Worm (Caenorhabditis elegans) whole organism, L4 larva: ENCODE measurements around the gene ZK470.2.

Experiments
- D1046.2 ChIP-seq: fragments of 200-800 bp; sonication (Bioruptor generic); IDR thresholded peaks from 2 replicates; pipeline ENCODE4 v1.3.6; 2022; ENCODE audit warnings: missing genetic modification characterization, missing compliant biosample characterization
- F26F4.8 ChIP-seq: fragments of 200-800 bp; sonication (Bioruptor generic); conservative IDR thresholded peaks from 2 replicates; pipeline ENCODE4 v1.3.6; 2022; ENCODE audit warnings: missing genetic modification characterization, missing compliant biosample characterization
- F44E2.7 ChIP-seq: fragments of 200-800 bp; sonication (Bioruptor generic); IDR thresholded peaks from 2 replicates; pipeline ENCODE4 v2.1.2; 2022; ENCODE audit warnings: missing genetic modification characterization, missing compliant biosample characterization
- F49E8.2 ChIP-seq: sonication (generic microtip); optimal IDR thresholded peaks from 2 replicates; lab custom pipeline; 2016; ENCODE audit warnings: missing compliant biosample characterization, mild to moderate bottlenecking, missing genetic modification characterization, borderline replicate concordance
- R02D3.7 ChIP-seq: fragments of 150-350 bp; sonication (generic microtip); optimal IDR thresholded peaks from 3 replicates; lab custom pipeline; 2014; ENCODE audit warnings: missing biosample characterization, missing genetic modification characterization
- T20F7.1 ChIP-seq: fragments of 200-800 bp; sonication (Bioruptor generic); optimal IDR thresholded peaks from 2 replicates; lab custom pipeline; 2018; ENCODE audit warnings: mild to moderate bottlenecking, missing genetic modification characterization, missing compliant biosample characterization
- T26A8.4 ChIP-seq: fragments of 200-800 bp; sonication (Bioruptor generic); IDR thresholded peaks from 2 replicates; pipeline ENCODE4 v1.3.6; 2022; ENCODE audit warnings: missing genetic modification characterization, missing compliant biosample characterization
- Y5F2A.4 ChIP-seq: fragments of 200-800 bp; sonication (Bioruptor generic); optimal IDR thresholded peaks from 2 replicates; lab custom pipeline; 2018; ENCODE audit warnings: mild to moderate bottlenecking, missing genetic modification characterization, missing compliant biosample characterization
- Y75B8A.6 ChIP-seq: fragments of 200-800 bp; sonication (Bioruptor generic); IDR thresholded peaks from 2 replicates; pipeline ENCODE4 v1.3.6; 2022; ENCODE audit warnings: missing genetic modification reagents, missing genetic modification characterization, missing compliant biosample characterization
- ZK546.5 ChIP-seq, 2 experiments: sonication (generic microtip); optimal IDR thresholded peaks; 2 replicates each; lab custom pipeline; 2017; ENCODE audit warnings: missing biosample characterization in 2 of 2, missing genetic modification characterization in 2 of 2
- ama-1 ChIP-seq: fragments of 150-350 bp; optimal IDR thresholded peaks from 2 replicates; lab custom pipeline; 2014; ENCODE audit warnings: inconsistent platforms, mixed read lengths
- arid-1 ChIP-seq: fragments of 200-800 bp; sonication (Bioruptor generic); conservative IDR thresholded peaks from 2 replicates; pipeline ENCODE4 v1.3.6; 2022; ENCODE audit warnings: missing genetic modification reagents, missing genetic modification characterization, missing compliant biosample characterization
- ceh-32 ChIP-seq: sonication (generic microtip); optimal IDR thresholded peaks from 2 replicates; lab custom pipeline; 2016; ENCODE audit warnings: mild to moderate bottlenecking, missing genetic modification characterization, missing compliant biosample characterization; ENCODE audit not compliant: poor library complexity
- ceh-44 ChIP-seq: fragments of 200-800 bp; sonication (Bioruptor generic); IDR thresholded peaks from 2 replicates; pipeline ENCODE4 v1.3.6; 2022; ENCODE audit warnings: missing genetic modification reagents, missing genetic modification characterization, missing compliant biosample characterization
- ceh-82 ChIP-seq: sonication (generic microtip); optimal IDR thresholded peaks from 2 replicates; lab custom pipeline; 2017; ENCODE audit warnings: missing biosample characterization, missing genetic modification characterization
- cey-2 ChIP-seq: sonication (generic microtip); optimal IDR thresholded peaks from 3 replicates; lab custom pipeline; 2017; ENCODE audit warnings: missing genetic modification characterization, mild to moderate bottlenecking, missing compliant biosample characterization, antibody characterized with exemption, borderline replicate concordance; ENCODE audit not compliant: insufficient read depth
- ctbp-1 ChIP-seq: fragments of 200-800 bp; sonication (Bioruptor generic); IDR thresholded peaks from 2 replicates; pipeline ENCODE4 v1.3.6; 2022; ENCODE audit warnings: missing genetic modification reagents, missing genetic modification characterization, missing compliant biosample characterization
- daf-19 ChIP-seq: fragments of 200-800 bp; sonication (Bioruptor generic); conservative IDR thresholded peaks from 2 replicates; pipeline ENCODE4 v1.3.6; 2022; ENCODE audit warnings: missing genetic modification characterization, missing compliant biosample characterization
- daf-8 ChIP-seq: fragments of 200-800 bp; sonication (Bioruptor generic); IDR thresholded peaks from 2 replicates; pipeline ENCODE4 v1.3.6; 2022; ENCODE audit warnings: missing genetic modification characterization, missing compliant biosample characterization
- dmd-9 ChIP-seq: fragments of 200-800 bp; sonication (Bioruptor generic); IDR thresholded peaks from 2 replicates; pipeline ENCODE4 v1.3.6; 2022; ENCODE audit warnings: missing genetic modification reagents, missing genetic modification characterization, missing compliant biosample characterization
- dpl-1 ChIP-seq: fragments of 150-350 bp; optimal IDR thresholded peaks from 2 replicates; lab custom pipeline; 2014; ENCODE audit warnings: missing biosample characterization, missing genetic modification reagents, missing genetic modification characterization
- dve-1 ChIP-seq: sonication (generic microtip); optimal IDR thresholded peaks from 2 replicates; lab custom pipeline; 2017; ENCODE audit warnings: antibody characterized with exemption, mild to moderate bottlenecking, missing genetic modification characterization, missing compliant biosample characterization; ENCODE audit not compliant: insufficient read depth
- fkh-10 ChIP-seq: fragments of 150-350 bp; optimal IDR thresholded peaks from 2 replicates; lab custom pipeline; 2014; ENCODE audit warnings: missing biosample characterization, missing genetic modification reagents, missing genetic modification characterization
- fos-1 ChIP-seq: fragments of 150-350 bp; optimal IDR thresholded peaks from 2 replicates; lab custom pipeline; 2014; ENCODE audit warnings: missing biosample characterization, missing genetic modification characterization
- hlh-30 ChIP-seq: sonication (generic microtip); optimal IDR thresholded peaks from 2 replicates; lab custom pipeline; 2017; ENCODE audit warnings: antibody characterized with exemption, mild to moderate bottlenecking, missing genetic modification characterization, missing compliant biosample characterization; ENCODE audit not compliant: insufficient read depth
- lim-7 ChIP-seq: fragments of 200-800 bp; sonication (Bioruptor generic); IDR thresholded peaks from 2 replicates; pipeline ENCODE4 v1.3.6; 2022; ENCODE audit warnings: missing genetic modification characterization, missing compliant biosample characterization
- lin-13 ChIP-seq: fragments of 150-350 bp; optimal IDR thresholded peaks from 2 replicates; lab custom pipeline; 2014; ENCODE audit warnings: missing biosample characterization, missing genetic modification reagents, missing genetic modification characterization
- lin-15B ChIP-seq: fragments of 150-350 bp; sonication (generic microtip); optimal IDR thresholded peaks from 3 replicates; lab custom pipeline; 2014; ENCODE audit warnings: missing biosample characterization, missing genetic modification characterization
- lin-38 ChIP-seq: fragments of 200-800 bp; sonication (Bioruptor generic); IDR thresholded peaks from 2 replicates; pipeline ENCODE4 v1.3.6; 2022; ENCODE audit warnings: missing genetic modification reagents, missing genetic modification characterization, missing compliant biosample characterization
- lin-39 ChIP-seq: fragments of 150-350 bp; optimal IDR thresholded peaks from 2 replicates; lab custom pipeline; 2014; ENCODE audit warnings: missing biosample characterization, missing genetic modification reagents, missing genetic modification characterization
- lir-3 ChIP-seq: sonication (generic microtip); optimal IDR thresholded peaks from 2 replicates; lab custom pipeline; 2016; ENCODE audit warnings: mild to moderate bottlenecking, missing genetic modification characterization, missing compliant biosample characterization
- mep-1 ChIP-seq: fragments of 150-350 bp; sonication (generic microtip); optimal IDR thresholded peaks from 3 replicates; lab custom pipeline; 2014; ENCODE audit warnings: missing biosample characterization, missing genetic modification characterization
- mes-2 ChIP-seq: sonication (generic microtip); optimal IDR thresholded peaks from 2 replicates; lab custom pipeline; 2016; ENCODE audit warnings: missing genotype, mild to moderate bottlenecking, missing genetic modification characterization, missing compliant biosample characterization; ENCODE audit not compliant: poor library complexity, severe bottlenecking
- mxl-3 ChIP-seq: fragments of 200-800 bp; sonication (Bioruptor generic); optimal IDR thresholded peaks from 2 replicates; lab custom pipeline; 2018; ENCODE audit warnings: mild to moderate bottlenecking, missing genetic modification characterization, missing compliant biosample characterization
- nhr-10 ChIP-seq: fragments of 150-350 bp; optimal IDR thresholded peaks from 2 replicates; lab custom pipeline; 2014; ENCODE audit warnings: missing biosample characterization, missing genetic modification characterization
- nhr-102 ChIP-seq: sonication (generic microtip); optimal IDR thresholded peaks from 2 replicates; lab custom pipeline; 2016; ENCODE audit warnings: mild to moderate bottlenecking, missing genetic modification characterization, moderate library complexity, missing compliant biosample characterization
- nhr-111 ChIP-seq: fragments of 200-800 bp; sonication (Bioruptor generic); optimal IDR thresholded peaks from 2 replicates; lab custom pipeline; 2018; ENCODE audit warnings: mild to moderate bottlenecking, missing genetic modification characterization, missing compliant biosample characterization
- nhr-42 ChIP-seq: fragments of 200-800 bp; sonication (Bioruptor generic); IDR thresholded peaks from 2 replicates; pipeline ENCODE4 v1.3.6; 2022; ENCODE audit warnings: missing genetic modification characterization, missing compliant biosample characterization
- nhr-48 ChIP-seq: sonication (generic microtip); optimal IDR thresholded peaks from 2 replicates; lab custom pipeline; 2016; ENCODE audit warnings: mild to moderate bottlenecking, missing genetic modification characterization, missing compliant biosample characterization
- nhr-6 ChIP-seq: fragments of 150-350 bp; optimal IDR thresholded peaks from 2 replicates; lab custom pipeline; 2014; ENCODE audit warnings: missing biosample characterization, missing genetic modification characterization
- nhr-77 ChIP-seq: fragments of 150-350 bp; optimal IDR thresholded peaks from 2 replicates; lab custom pipeline; 2014; ENCODE audit warnings: missing biosample characterization, missing genetic modification characterization
- php-3 ChIP-seq: fragments of 200-800 bp; sonication (Bioruptor generic); IDR thresholded peaks from 2 replicates; pipeline ENCODE4 v1.3.6; 2022; ENCODE audit warnings: missing genetic modification reagents, missing genetic modification characterization, missing compliant biosample characterization
- rbr-2 ChIP-seq: sonication (generic microtip); optimal IDR thresholded peaks from 2 replicates; lab custom pipeline; 2016; ENCODE audit warnings: missing genotype, missing genetic modification characterization, missing compliant biosample characterization
- skn-1 ChIP-seq: fragments of 150-350 bp; optimal IDR thresholded peaks from 2 replicates; lab custom pipeline; 2014; ENCODE audit warnings: missing biosample characterization, missing genetic modification characterization
- snpc-4 ChIP-seq: fragments of 150-350 bp; optimal IDR thresholded peaks from 2 replicates; lab custom pipeline; 2014; ENCODE audit warnings: missing biosample characterization, missing genetic modification characterization
- spr-3 ChIP-seq: fragments of 200-800 bp; sonication (Bioruptor generic); optimal IDR thresholded peaks from 2 replicates; lab custom pipeline; 2018; ENCODE audit warnings: mild to moderate bottlenecking, missing genetic modification characterization, missing compliant biosample characterization
- zag-1 ChIP-seq: fragments of 150-350 bp; optimal IDR thresholded peaks from 2 replicates; lab custom pipeline; 2014; ENCODE audit warnings: missing biosample characterization, missing genetic modification characterization
- zfp-2 ChIP-seq: sonication (generic microtip); optimal IDR thresholded peaks from 2 replicates; lab custom pipeline; 2016; ENCODE audit warnings: mild to moderate bottlenecking, missing genetic modification characterization, missing compliant biosample characterization
- zfp-3 ChIP-seq: fragments of 200-800 bp; sonication (Bioruptor generic); conservative IDR thresholded peaks from 2 replicates; pipeline ENCODE4 v1.3.6; 2022; ENCODE audit warnings: missing genetic modification reagents, missing genetic modification characterization, missing compliant biosample characterization

ZK470.2 gene

ce11 chrX:4145051-4145826 lies 10.3 kb downstream of the ZK470.2 start (continued):
- TF ChIP-seq lir-3 (tag; lab: Kevin White, UChicago) (no peak), dmd-9 (GFP tag; lab: Robert Waterston, UW) (peak; percentile 82; the same call in 1 of the 2 replicates), lin-13 (GFP tag; lab: Kevin White, UChicago) (peak; percentile 39), Y5F2A.4 (GFP tag; lab: Kevin White, UChicago) (peak; percentile 40), php-3 (GFP tag; lab: Robert Waterston, UW) (peak; percentile 9; the same call in 1 of the 2 replicates), cey-2 (tag; lab: Kevin White, UChicago) (no peak), rbr-2 (tag; lab: Kevin White, UChicago) (peak; percentile 54), mxl-3 (GFP tag; lab: Kevin White, UChicago) (peak; percentile 93), lin-38 (peak; percentile 35), snpc-4 (tag; lab: Kevin White, UChicago) (no peak), mep-1 (peak; percentile 82), fkh-10 (GFP tag; lab: Kevin White, UChicago) (peak; percentile 60), D1046.2 (no peak), hlh-30 (tag; lab: Kevin White, UChicago) (peak; percentile 88), nhr-6 (tag; lab: Kevin White, UChicago) (peak; percentile 9), dpl-1 (GFP tag; lab: Kevin White, UChicago) (peak; percentile 23), F44E2.7 (GFP tag; lab: Robert Waterston, UW) (no peak), nhr-10 (peak; percentile 48), ctbp-1 (GFP tag; lab: Robert Waterston, UW) (peak; percentile 57; the same call in 1 of the 2 replicates), ceh-32 (tag; lab: Kevin White, UChicago) (no peak), nhr-102 (tag; lab: Kevin White, UChicago) (peak; percentile 64), R02D3.7 (tag; lab: Kevin White, UChicago) (no peak), zfp-2 (tag; lab: Kevin White, UChicago) (peak; percentile 36), spr-3 (no peak), F26F4.8 (GFP tag; lab: Robert Waterston, UW) (no peak), mes-2 (tag; lab: Kevin White, UChicago) (peak; percentile 63), skn-1 (tag; lab: Kevin White, UChicago) (no peak), daf-8 (GFP tag; lab: Robert Waterston, UW) (0 out of 2 replicates have a peak, but pooled peaks have one; percentile 34), arid-1 (GFP tag; lab: Robert Waterston, UW) (peak; percentile 33; the same call in 1 of the 2 replicates), nhr-42 (GFP tag; lab: Robert Waterston, UW) (0 out of 2 replicates have a peak, but pooled peaks have one; percentile 47), zfp-3 (no peak), ama-1 (lab: Kevin White, UChicago) (peak; percentile 80), lin-15B (tag; lab: Kevin White, UChicago) (no peak), dve-1 (tag; lab: Kevin White, UChicago) (peak; percentile 47), Y75B8A.6 (GFP tag; lab: Robert Waterston, UW) (no peak), ceh-82 (tag; lab: Kevin White, UChicago) (no peak), T20F7.1 (GFP tag; lab: Kevin White, UChicago) (no peak), lin-39 (no peak), T26A8.4 (GFP tag; lab: Robert Waterston, UW) (peak; percentile 35), fos-1 (no peak), lim-7 (GFP tag; lab: Robert Waterston, UW) (no peak), nhr-111 (GFP tag; lab: Kevin White, UChicago) (no peak), nhr-48 (tag; lab: Kevin White, UChicago) (peak; percentile 65), daf-19 (GFP tag; lab: Robert Waterston, UW) (no peak), nhr-77 (tag; lab: Kevin White, UChicago) (peak; percentile 49), F49E8.2 (tag; lab: Kevin White, UChicago) (no peak), ceh-44 (GFP tag; lab: Robert Waterston, UW) (peak; percentile 67; the same call in 1 of the 2 replicates), zag-1 (tag; lab: Kevin White, UChicago) (no peak), ZK546.5 (tag; optimal IDR thresholded peaks at IDR 0.05; lab: Kevin White, UChicago) (no peak)
